Worm (Caenorhabditis elegans) whole organism, L3 larva: ENCODE data around the gene glb-15.

Source experiments
- ama-1 ChIP-seq: fragments of 150-350 bp; optimal IDR thresholded peaks from 2 replicates; lab custom pipeline; 2018
- ceh-28 ChIP-seq: fragments of 150-350 bp; optimal IDR thresholded peaks from 2 replicates; lab custom pipeline; 2014; ENCODE audit warnings: missing biosample characterization, missing genetic modification reagents, missing genetic modification characterization
- egl-27 ChIP-seq: sonication (generic microtip); optimal IDR thresholded peaks from 4 replicates; lab custom pipeline; 2017; ENCODE audit warnings: missing biosample characterization, missing genetic modification reagents, missing genetic modification characterization
- elt-3 ChIP-seq, 3 experiments: fragments of 150-350 bp in 1 of 3; sonication (generic microtip) in 2 of 3; optimal IDR thresholded peaks; 2 replicates in 2 of 3; 4 replicates in 1 of 3; lab custom pipeline; 2014 to 2017; ENCODE audit warnings: missing biosample characterization in 3 of 3, missing genetic modification characterization in 3 of 3
- nhr-25 ChIP-seq: sonication (generic microtip); optimal IDR thresholded peaks from 2 replicates; lab custom pipeline; 2017; ENCODE audit warnings: missing biosample characterization, missing genetic modification characterization
- nhr-28 ChIP-seq: fragments of 150-350 bp; optimal IDR thresholded peaks from 2 replicates; lab custom pipeline; 2014; ENCODE audit warnings: missing biosample characterization, missing genetic modification characterization
- nhr-76 ChIP-seq: fragments of 150-350 bp; sonication (generic microtip); optimal IDR thresholded peaks from 5 replicates; lab custom pipeline; 2014; ENCODE audit warnings: missing biosample characterization, missing genetic modification characterization
- unc-62 ChIP-seq: fragments of 150-350 bp; sonication (generic microtip); optimal IDR thresholded peaks from 4 replicates; lab custom pipeline; 2014; ENCODE audit warnings: missing biosample characterization, missing genetic modification reagents, missing genetic modification characterization

DNA sequence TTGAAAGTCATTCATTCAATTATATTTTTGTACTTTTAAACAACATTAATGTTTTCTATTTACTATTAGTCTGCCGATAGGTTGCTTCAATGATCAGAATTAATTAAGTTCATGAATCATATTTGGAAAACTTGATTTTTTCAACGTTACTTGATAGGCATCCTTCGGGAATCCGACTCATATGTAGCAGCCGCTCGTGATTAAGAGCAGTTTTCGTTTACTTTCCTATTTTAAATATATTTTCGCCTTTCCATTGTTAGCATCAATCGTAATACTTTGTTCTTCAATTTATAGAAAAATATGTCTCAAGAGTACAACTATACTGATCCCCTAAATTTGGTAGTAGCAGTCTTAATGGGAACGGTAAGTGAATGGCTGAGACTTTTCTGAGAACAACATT, 37.2 kb downstream of the glb-15 start, which contains the start of gene srx-90:
- no peak for TF ChIP-seq elt-3 (tag; optimal IDR thresholded peaks at IDR 0.05; lab: Kevin White, UChicago)
- TF ChIP-seq nhr-28 (tag; lab: Kevin White, UChicago): no peak
- TF ChIP-seq ama-1 (lab: Kevin White, UChicago): no peak
- TF ChIP-seq unc-62 (GFP tag; lab: Kevin White, UChicago): no peak
- TF ChIP-seq ceh-28: no peak
- TF ChIP-seq egl-27 (tag; lab: Kevin White, UChicago): no peak
- no peak for TF ChIP-seq nhr-76 (tag; lab: Kevin White, UChicago)
- TF ChIP-seq nhr-25 (tag; lab: Kevin White, UChicago): no peak
